Worm (Caenorhabditis elegans) whole organism, early embryonic: ENCODE measurements around the gene bus-2.
A peak's percentile ranks its signal among the peaks of the same experiment; 100 is the strongest.

Experiments
- B0310.2 ChIP-seq: sonication (generic microtip); optimal IDR thresholded peaks from 2 replicates; lab custom pipeline; 2016; ENCODE audit warnings: mild to moderate bottlenecking, missing genetic modification characterization, missing compliant biosample characterization
- F13C5.2 ChIP-seq: sonication (generic microtip); optimal IDR thresholded peaks from 2 replicates; lab custom pipeline; 2017; ENCODE audit warnings: mild to moderate bottlenecking, missing genetic modification characterization, inconsistent platforms, missing compliant biosample characterization
- aly-1 ChIP-seq: sonication (generic microtip); optimal IDR thresholded peaks from 2 replicates; lab custom pipeline; 2016; ENCODE audit warnings: missing genetic modification characterization, missing compliant biosample characterization
- ama-1 ChIP-seq: fragments of 150-350 bp; optimal IDR thresholded peaks from 2 replicates; lab custom pipeline; 2014
- ceh-13 ChIP-seq: fragments of 200-800 bp; sonication (Bioruptor generic); optimal IDR thresholded peaks from 2 replicates; lab custom pipeline; 2018; ENCODE audit warnings: mild to moderate bottlenecking, missing genetic modification characterization, missing compliant biosample characterization
- ceh-36 ChIP-seq: sonication (generic microtip); optimal IDR thresholded peaks from 2 replicates; lab custom pipeline; 2016; ENCODE audit warnings: missing genetic modification characterization, inconsistent platforms, missing compliant biosample characterization
- ets-7 ChIP-seq: sonication (generic microtip); optimal IDR thresholded peaks from 2 replicates; lab custom pipeline; 2016; ENCODE audit warnings: missing genotype, missing genetic modification characterization, missing compliant biosample characterization
- flt-1 ChIP-seq: fragments of 200-800 bp; sonication (Bioruptor generic); IDR thresholded peaks from 2 replicates; pipeline ENCODE4 v1.3.6; 2022; ENCODE audit warnings: missing genetic modification characterization, missing compliant biosample characterization
- hmbx-1 ChIP-seq: sonication (generic microtip); optimal IDR thresholded peaks from 2 replicates; lab custom pipeline; 2016; ENCODE audit warnings: mild to moderate bottlenecking, missing genetic modification characterization, missing compliant biosample characterization
- hmg-4 ChIP-seq: fragments of 200-800 bp; sonication (Bioruptor generic); optimal IDR thresholded peaks from 2 replicates; lab custom pipeline; 2018; ENCODE audit warnings: mild to moderate bottlenecking, missing genetic modification characterization, missing compliant biosample characterization
- hnd-1 ChIP-seq: sonication (generic microtip); optimal IDR thresholded peaks from 2 replicates; lab custom pipeline; 2016; ENCODE audit warnings: missing genetic modification characterization, missing compliant biosample characterization
- pes-1 ChIP-seq: fragments of 200-800 bp; sonication (Bioruptor generic); IDR thresholded peaks from 2 replicates; pipeline ENCODE4 v1.3.6; 2022; ENCODE audit warnings: missing genetic modification reagents, missing genetic modification characterization, missing compliant biosample characterization
- scrt-1 ChIP-seq: fragments of 200-800 bp; sonication (Bioruptor generic); IDR thresholded peaks from 2 replicates; pipeline ENCODE4 v1.3.6; 2022; ENCODE audit warnings: missing genetic modification characterization, missing compliant biosample characterization
- sea-1 ChIP-seq: fragments of 200-800 bp; sonication (Bioruptor generic); conservative IDR thresholded peaks from 2 replicates; pipeline ENCODE4 v1.3.6; 2022; ENCODE audit warnings: missing genetic modification characterization, missing compliant biosample characterization
- tbx-11 ChIP-seq: fragments of 200-800 bp; sonication (Bioruptor generic); IDR thresholded peaks from 2 replicates; pipeline ENCODE4 v1.3.6; 2022; ENCODE audit warnings: missing genetic modification characterization, missing compliant biosample characterization
- tbx-37 ChIP-seq: fragments of 200-800 bp; sonication (Bioruptor generic); conservative IDR thresholded peaks from 2 replicates; pipeline ENCODE4 v1.3.6; 2022; ENCODE audit warnings: missing genetic modification reagents, missing genetic modification characterization, missing compliant biosample characterization
- tra-4 ChIP-seq: sonication (generic microtip); optimal IDR thresholded peaks from 2 replicates; lab custom pipeline; 2017; ENCODE audit warnings: missing genetic modification characterization, missing compliant biosample characterization

bus-2 gene

DNA sequence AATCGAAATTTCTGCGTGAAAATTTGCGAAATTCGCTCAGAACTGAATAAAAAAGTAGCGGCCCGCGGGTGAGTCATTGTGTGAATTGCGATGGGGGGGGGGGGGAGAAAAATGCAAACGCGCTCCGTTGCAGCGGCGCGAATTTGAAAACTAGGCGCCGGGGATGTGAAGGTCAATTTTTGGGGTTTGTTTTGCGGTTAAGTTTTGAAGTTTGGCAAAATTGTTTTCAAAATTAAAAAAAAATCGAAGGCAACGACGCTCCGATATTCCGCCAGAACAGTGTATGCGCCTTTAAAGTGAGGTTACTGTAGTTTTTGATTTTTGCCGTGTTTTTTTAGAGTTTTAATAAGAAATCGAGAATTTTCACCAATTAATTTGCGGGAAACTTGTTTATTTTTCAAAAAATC, 38.6 kb downstream of the bus-2 start:
- TF ChIP-seq hnd-1 (no peak), ama-1 (lab: Kevin White, UChicago) (no peak), B0310.2 (tag; lab: Kevin White, UChicago) (no peak), pes-1 (no peak), hmbx-1 (tag; lab: Kevin White, UChicago) (no peak), sea-1 (GFP tag; lab: Robert Waterston, UW) (no peak), ets-7 (no peak), F13C5.2 (peak; percentile 27), tbx-37 (no peak), tbx-11 (no peak), aly-1 (tag; lab: Kevin White, UChicago) (no peak), scrt-1 (no peak), hmg-4 (GFP tag; lab: Kevin White, UChicago) (peak; percentile 28), ceh-13 (no peak), tra-4 (tag; lab: Kevin White, UChicago) (no peak), flt-1 (GFP tag; lab: Robert Waterston, UW) (no peak), ceh-36 (tag; lab: Kevin White, UChicago) (no peak)

DNA sequence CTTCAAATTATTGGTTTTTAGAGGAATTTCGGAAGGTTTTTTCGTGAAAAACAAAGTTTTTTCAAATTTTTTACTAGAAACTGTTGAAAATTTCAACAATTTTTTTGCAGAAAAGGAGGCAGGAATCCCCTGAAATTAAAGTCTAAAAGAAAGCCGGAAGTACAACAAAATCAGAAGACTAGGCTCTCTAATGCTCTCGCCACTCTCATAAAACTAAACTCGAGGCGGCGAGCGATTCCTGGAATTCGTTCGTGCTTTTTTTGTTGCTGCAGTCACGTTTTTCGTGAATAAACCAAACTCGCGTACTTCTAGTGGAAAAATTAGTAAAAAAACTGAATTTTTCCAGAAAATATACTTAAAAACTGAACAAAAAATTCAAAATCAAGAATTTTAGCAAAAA, 39.2 kb downstream of the bus-2 start:
- TF ChIP-seq scrt-1 = no peak
- no peak for TF ChIP-seq ceh-13
- no peak for TF ChIP-seq hmbx-1 (tag; lab: Kevin White, UChicago)
- TF ChIP-seq pes-1 = no peak
- no peak for TF ChIP-seq tbx-11
- no peak for TF ChIP-seq ceh-36 (tag; lab: Kevin White, UChicago)
- TF ChIP-seq flt-1 (GFP tag; lab: Robert Waterston, UW) = no peak
- no peak for TF ChIP-seq hmg-4 (GFP tag; lab: Kevin White, UChicago)

- no peak for TF ChIP-seq ceh-36 (tag; lab: Kevin White, UChicago)
- TF ChIP-seq ets-7 = no peak
- TF ChIP-seq flt-1 (GFP tag; lab: Robert Waterston, UW) = no peak
- TF ChIP-seq pes-1 = no peak
- TF ChIP-seq scrt-1 = no peak
- no peak for TF ChIP-seq ceh-13
- TF ChIP-seq ama-1 (lab: Kevin White, UChicago) = no peak
- TF ChIP-seq aly-1 (tag; lab: Kevin White, UChicago) = no peak
- no peak for TF ChIP-seq hmbx-1 (tag; lab: Kevin White, UChicago)
- no peak for TF ChIP-seq tra-4 (tag; lab: Kevin White, UChicago)
- TF ChIP-seq tbx-11 = no peak
These were observed 39.8 kb downstream of the bus-2 start for ce11 chrIV:1739366-1740104.

ce11 chrIV:1740105-1741023, 40.7 kb downstream of the bus-2 start, which contains the start of gene ptpn-22:
Gene ptpn-22 (minus strand): TSS chrIV:1740262.
- no peak for TF ChIP-seq ceh-13
- TF ChIP-seq tbx-11 = no peak
- no peak for TF ChIP-seq ets-7
- TF ChIP-seq flt-1 (GFP tag; lab: Robert Waterston, UW) = no peak
- no peak for TF ChIP-seq ceh-36 (tag; lab: Kevin White, UChicago)
- no peak for TF ChIP-seq scrt-1
- no peak for TF ChIP-seq sea-1 (GFP tag; lab: Robert Waterston, UW)
- no peak for TF ChIP-seq aly-1 (tag; lab: Kevin White, UChicago)
- no peak for TF ChIP-seq hmbx-1 (tag; lab: Kevin White, UChicago)
- no peak for TF ChIP-seq hnd-1
- TF ChIP-seq B0310.2 (tag; lab: Kevin White, UChicago) = no peak
- TF ChIP-seq hmg-4 (GFP tag; lab: Kevin White, UChicago) = no peak
- no peak for TF ChIP-seq tbx-37
- TF ChIP-seq F13C5.2 = no peak
- no peak for TF ChIP-seq tra-4 (tag; lab: Kevin White, UChicago)

- no peak for TF ChIP-seq aly-1 (tag; lab: Kevin White, UChicago)
- TF ChIP-seq hmbx-1 (tag; lab: Kevin White, UChicago) = peak; percentile 53
- no peak for TF ChIP-seq ceh-36 (tag; lab: Kevin White, UChicago)
- peak; percentile 65 for TF ChIP-seq pes-1
- peak; percentile 41 for TF ChIP-seq hmg-4 (GFP tag; lab: Kevin White, UChicago)
- peak; percentile 65 for TF ChIP-seq tbx-37
- no peak for TF ChIP-seq scrt-1
- TF ChIP-seq B0310.2 (tag; lab: Kevin White, UChicago) = no peak
- peak; percentile 65 for TF ChIP-seq F13C5.2
- TF ChIP-seq sea-1 (GFP tag; lab: Robert Waterston, UW) = no peak
- peak; percentile 86 for TF ChIP-seq ets-7
- peak; percentile 44 for TF ChIP-seq hnd-1
- no peak for TF ChIP-seq ama-1 (lab: Kevin White, UChicago)
- no peak for TF ChIP-seq tra-4 (tag; lab: Kevin White, UChicago)
- TF ChIP-seq tbx-11 = 0 out of 2 replicates have a peak, but pooled peaks have one; percentile 20
- peak; percentile 30 for TF ChIP-seq ceh-13
- no peak for TF ChIP-seq flt-1 (GFP tag; lab: Robert Waterston, UW)
These were observed 45.9 kb downstream of the bus-2 start, which contains the start of the genes Y41D4A.6 and Y41D4A.4 for ce11 chrIV:1745453-1746051. Gene Y41D4A.6 (minus strand): TSS chrIV:1745503. Gene Y41D4A.4 (plus strand): TSS chrIV:1746001.

DNA sequence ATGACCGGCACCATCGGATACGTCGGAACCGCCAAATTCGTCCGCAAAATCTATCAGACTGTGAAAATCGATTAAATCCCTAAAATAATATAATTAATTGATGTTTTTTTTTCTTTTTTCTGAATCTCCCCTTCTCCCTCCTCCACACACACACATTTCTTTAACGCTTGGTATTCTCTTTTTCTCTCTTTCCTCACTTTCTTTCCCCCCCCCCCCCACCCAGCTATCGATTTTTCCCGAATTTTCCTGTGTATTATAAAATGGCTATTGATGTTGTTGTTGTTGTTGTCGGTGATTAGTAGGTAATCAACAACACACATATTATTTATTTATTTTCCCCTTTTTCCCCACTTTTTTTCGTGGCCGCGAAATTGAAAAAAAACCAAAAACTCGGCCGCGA, 51.5 kb downstream of the bus-2 start:
- TF ChIP-seq ceh-36 (tag; lab: Kevin White, UChicago) = no peak
- no peak for TF ChIP-seq hnd-1
- TF ChIP-seq F13C5.2 = no peak
- no peak for TF ChIP-seq ceh-13
- TF ChIP-seq aly-1 (tag; lab: Kevin White, UChicago) = no peak
- TF ChIP-seq tbx-11 = no peak
